Fruit fly (Drosophila melanogaster): ENCODE results near the gene CG13042.

DNA sequence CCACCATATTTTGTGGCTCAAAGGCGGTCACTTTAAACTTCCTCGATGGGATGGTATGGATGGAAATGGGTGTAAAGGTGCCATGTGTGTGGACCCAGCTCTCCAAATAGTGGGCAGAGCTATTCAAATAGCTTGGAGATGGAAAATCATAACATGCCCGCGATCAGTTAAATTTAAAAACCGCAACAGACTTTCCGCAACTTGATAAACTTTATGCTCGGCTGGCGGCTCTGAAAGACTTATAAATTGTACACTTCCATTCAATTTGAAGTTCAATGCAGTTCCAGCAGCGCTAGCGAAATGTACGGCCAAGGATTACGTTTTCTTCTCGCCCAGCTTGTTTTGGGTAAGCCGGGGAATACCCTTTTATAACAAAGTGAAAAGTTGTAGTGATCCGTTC is 37.7 kb upstream of the CG13042 start, which contains the start of gene CG33257:
- TF ChIP-seq CG8478 (optimal IDR thresholded peaks at IDR 0.05) (no peak), CTCF (optimal IDR thresholded peaks at IDR 0.05) (no peak)
